Worm (Caenorhabditis elegans) whole organism, L1 larva: Measurements from ENCODE around the gene F40G9.8.

Experiments
- alr-1 ChIP-seq: fragments of 200-800 bp; sonication (Bioruptor generic); optimal IDR thresholded peaks from 2 replicates; lab custom pipeline; 2018; ENCODE audit warnings: borderline replicate concordance, mild to moderate bottlenecking, missing genetic modification characterization, missing compliant biosample characterization
- ama-1 ChIP-seq: fragments of 150-350 bp; optimal IDR thresholded peaks from 2 replicates; lab custom pipeline; 2014
- ceh-82 ChIP-seq, 3 experiments: fragments of 150-350 bp in 1 of 3; sonication (generic microtip) in 2 of 3; optimal IDR thresholded peaks; 2 replicates each; lab custom pipeline; 2014 to 2017; ENCODE audit warnings: missing biosample characterization in 3 of 3, missing genetic modification characterization in 3 of 3
- egl-27 ChIP-seq, 2 experiments: fragments of 150-350 bp in 1 of 2; sonication (generic microtip); optimal IDR thresholded peaks; 3 replicates each; lab custom pipeline; 2017 to 2018; ENCODE audit warnings: missing biosample characterization in 2 of 2, missing genetic modification characterization in 2 of 2, missing genetic modification reagents in 2 of 2
- fkh-10 ChIP-seq: sonication (generic microtip); optimal IDR thresholded peaks from 2 replicates; lab custom pipeline; 2017; ENCODE audit warnings: missing biosample characterization, missing genetic modification reagents, missing genetic modification characterization
- lin-14 ChIP-seq: fragments of 200-800 bp; sonication (Bioruptor generic); optimal IDR thresholded peaks from 2 replicates; lab custom pipeline; 2018; ENCODE audit warnings: mild to moderate bottlenecking, missing genetic modification characterization, moderate library complexity, missing compliant biosample characterization

DNA sequence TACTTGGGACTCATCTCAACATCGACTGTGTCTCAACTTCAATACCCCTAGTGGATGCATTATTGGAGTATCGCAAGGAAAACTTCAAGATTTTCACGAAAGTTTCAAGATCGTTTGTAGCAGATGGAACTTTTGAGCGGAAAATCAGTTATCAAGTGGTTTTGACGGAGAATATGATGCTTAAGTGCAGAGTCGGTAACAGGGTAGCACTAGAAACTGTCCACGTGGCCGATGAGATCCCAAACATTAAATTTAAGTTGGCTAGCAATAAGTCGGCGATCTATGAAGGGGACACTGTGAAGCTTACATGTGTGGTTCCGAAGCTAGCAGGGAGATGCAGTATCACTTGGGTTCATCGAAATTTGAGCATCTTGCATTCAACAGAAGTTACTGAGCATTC, 5.5 kb downstream of the F40G9.8 start:
- TF ChIP-seq fkh-10 (no peak), alr-1 (tag; lab: Kevin White, UChicago) (no peak), ama-1 (no peak), lin-14 (GFP tag; lab: Kevin White, UChicago) (no peak), egl-27 (tag; optimal IDR thresholded peaks at IDR 0.05; lab: Kevin White, UChicago) (no peak), ceh-82 (tag; optimal IDR thresholded peaks at IDR 0.05; lab: Kevin White, UChicago) (no peak)
